Fruit fly (Drosophila melanogaster): ENCODE measurements around the gene Uba4.

dm6 chr2L:8556207-8556606 is 39.0 kb downstream of the Uba4 start:
- TF ChIP-seq EcR (GFP tag; optimal IDR thresholded peaks at IDR 0.05) (no peak), pan (optimal IDR thresholded peaks at IDR 0.05) (no peak), usp (GFP tag; optimal IDR thresholded peaks at IDR 0.05) (no peak)

Data from whole organism.